Worm (Caenorhabditis elegans): ENCODE data around the gene Y70G10A.3.
A peak's percentile ranks its signal among the peaks of the same experiment; 100 is the strongest.

Gene Y70G10A.3

DNA sequence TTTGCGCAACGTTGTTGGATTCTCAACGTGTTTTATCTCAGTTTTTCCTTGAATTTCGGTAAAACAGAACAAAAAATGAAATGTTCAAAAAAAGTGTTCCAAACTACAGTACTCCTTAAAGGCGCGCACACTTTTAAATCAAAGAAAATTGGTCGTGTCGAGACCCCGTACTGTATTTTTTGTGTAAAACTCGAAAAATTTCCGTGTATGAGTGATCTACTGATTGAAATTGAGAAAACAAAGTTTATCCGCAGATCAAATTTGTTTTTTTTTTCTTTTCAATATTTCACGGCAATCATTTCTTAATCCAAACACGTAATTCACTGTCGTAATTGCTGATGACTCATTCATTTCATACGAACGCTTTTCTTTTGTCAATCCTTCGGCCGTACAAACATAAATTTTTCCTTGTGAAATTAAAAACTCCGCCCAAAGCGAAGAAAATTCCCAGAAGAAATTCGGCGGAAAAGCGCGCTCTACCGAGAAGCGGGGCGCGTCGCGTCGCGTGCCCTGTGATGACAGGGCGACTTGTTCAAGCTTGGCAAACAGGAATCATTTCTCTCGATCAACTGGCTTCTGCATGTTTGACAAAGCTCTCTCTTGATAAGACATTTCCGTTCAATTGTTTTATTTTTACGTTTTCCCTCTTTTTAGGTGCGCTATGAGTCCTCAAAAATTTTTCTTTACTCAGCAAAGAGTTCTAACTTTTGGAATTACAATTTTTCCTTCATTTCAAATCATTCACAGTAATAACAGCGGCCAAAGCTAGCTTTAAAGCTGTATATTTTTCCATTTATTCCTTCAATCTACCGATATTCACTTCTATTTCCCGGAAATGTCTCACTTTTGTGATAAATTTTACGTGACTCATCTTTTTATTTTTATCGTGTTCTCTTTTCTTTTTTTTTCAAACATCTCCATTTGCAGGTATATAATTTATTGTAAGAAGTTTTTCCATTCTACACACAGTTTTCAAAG, 35.7 kb upstream of the Y70G10A.3 start, which contains the start of gene chc-1 (continued):
- peak; percentile 70 for TF ChIP-seq mep-1 (tag; optimal IDR thresholded peaks at IDR 0.05)
- no peak for TF ChIP-seq F49E8.2 (tag; optimal IDR thresholded peaks at IDR 0.05; ENCODE audit: borderline replicate concordance)
- no peak for TF ChIP-seq set-16 (GFP tag; IDR thresholded peaks at IDR 0.05)
- no peak for TF ChIP-seq Y5F2A.4 (GFP tag; optimal IDR thresholded peaks at IDR 0.05)
- no peak for TF ChIP-seq madf-5 (GFP tag; IDR thresholded peaks at IDR 0.05)
- TF ChIP-seq sdz-12 (GFP tag; optimal IDR thresholded peaks at IDR 0.05): no peak
- no peak for TF ChIP-seq unc-39 (tag; optimal IDR thresholded peaks at IDR 0.05)
- TF ChIP-seq nhr-28 (tag; optimal IDR thresholded peaks at IDR 0.05): peak; percentile 36
- peak; percentile 49 for TF ChIP-seq hlh-11 (tag; optimal IDR thresholded peaks at IDR 0.05)
- no peak for TF ChIP-seq egl-43 (GFP tag; IDR thresholded peaks at IDR 0.05)
- TF ChIP-seq php-3 (GFP tag; IDR thresholded peaks at IDR 0.05): no peak
- TF ChIP-seq egl-27 (tag; optimal IDR thresholded peaks at IDR 0.05): no peak
- peak; percentile 62 for TF ChIP-seq aha-1 (tag)
- TF ChIP-seq F37D6.2 (tag; optimal IDR thresholded peaks at IDR 0.05): no peak
- no peak for TF ChIP-seq snpc-1.2 (GFP tag; IDR thresholded peaks at IDR 0.05)
- no peak for TF ChIP-seq Y105C5A.15 (GFP tag; IDR thresholded peaks at IDR 0.05)
- peak; percentile 1 for TF ChIP-seq mxl-3 (GFP tag; optimal IDR thresholded peaks at IDR 0.05)
- TF ChIP-seq daf-8 (GFP tag; IDR thresholded peaks at IDR 0.05): no peak
- TF ChIP-seq T26A8.4 (GFP tag; IDR thresholded peaks at IDR 0.05): no peak
- no peak for TF ChIP-seq lin-13 (GFP tag; optimal IDR thresholded peaks at IDR 0.05)
- no peak for TF ChIP-seq spr-3 (GFP tag; optimal IDR thresholded peaks at IDR 0.05)
- TF ChIP-seq cey-2 (tag; optimal IDR thresholded peaks at IDR 0.05; ENCODE audit: borderline replicate concordance, insufficient read depth): no peak
- no peak for TF ChIP-seq T20F7.1 (GFP tag; optimal IDR thresholded peaks at IDR 0.05)
- TF ChIP-seq R02D3.7 (tag; optimal IDR thresholded peaks at IDR 0.05): no peak
- no peak for TF ChIP-seq daf-19 (GFP tag; conservative IDR thresholded peaks at IDR 0.05)
- TF ChIP-seq mes-2 (tag; optimal IDR thresholded peaks at IDR 0.05; ENCODE audit: poor library complexity, severe bottlenecking): peak; percentile 56
- TF ChIP-seq tag-97 (GFP tag; IDR thresholded peaks at IDR 0.05): no peak
- no peak for TF ChIP-seq mdt-29 (GFP tag; IDR thresholded peaks at IDR 0.05)
- no peak for TF ChIP-seq lir-3 (tag; optimal IDR thresholded peaks at IDR 0.05)
- no peak for TF ChIP-seq nhr-76 (tag; optimal IDR thresholded peaks at IDR 0.05)
- no peak for TF ChIP-seq ceh-44 (GFP tag; IDR thresholded peaks at IDR 0.05)
- no peak for TF ChIP-seq fkh-10 (GFP tag; optimal IDR thresholded peaks at IDR 0.05)
- TF ChIP-seq daf-12 (tag; optimal IDR thresholded peaks at IDR 0.05): no peak
- TF ChIP-seq unc-62 (GFP tag; optimal IDR thresholded peaks at IDR 0.05 in 1 of 2): no peak
- TF ChIP-seq unc-62 (tag; optimal IDR thresholded peaks at IDR 0.05): no peak
- peak in 1 of 2 experiments; percentile 45 for TF ChIP-seq lsy-2 (tag; optimal IDR thresholded peaks at IDR 0.05)
- TF ChIP-seq daf-16 (GFP tag; optimal IDR thresholded peaks at IDR 0.05): no peak
- peak; percentile 26 for TF ChIP-seq daf-16 (tag; optimal IDR thresholded peaks at IDR 0.05)
- TF ChIP-seq dve-1 (tag; optimal IDR thresholded peaks at IDR 0.05; ENCODE audit: insufficient read depth): peak; percentile 49
- TF ChIP-seq mxl-2 (GFP tag; conservative IDR thresholded peaks at IDR 0.05): no peak
- TF ChIP-seq dpl-1 (GFP tag; optimal IDR thresholded peaks at IDR 0.05): peak; percentile 17
- TF ChIP-seq duxl-1 (tag; optimal IDR thresholded peaks at IDR 0.05; ENCODE audit: poor library complexity): no peak
- no peak for TF ChIP-seq Y48G9A.11 (GFP tag; IDR thresholded peaks at IDR 0.05)
- no peak for TF ChIP-seq nhr-102 (tag; optimal IDR thresholded peaks at IDR 0.05)
- no peak for TF ChIP-seq nhr-77 (tag; optimal IDR thresholded peaks at IDR 0.05)
- no peak for TF ChIP-seq dmd-9 (GFP tag; IDR thresholded peaks at IDR 0.05)
- TF ChIP-seq madf-9 (GFP tag; conservative IDR thresholded peaks at IDR 0.05): no peak

All from whole organism, L4 larva.